In the genomic region with DNA sequence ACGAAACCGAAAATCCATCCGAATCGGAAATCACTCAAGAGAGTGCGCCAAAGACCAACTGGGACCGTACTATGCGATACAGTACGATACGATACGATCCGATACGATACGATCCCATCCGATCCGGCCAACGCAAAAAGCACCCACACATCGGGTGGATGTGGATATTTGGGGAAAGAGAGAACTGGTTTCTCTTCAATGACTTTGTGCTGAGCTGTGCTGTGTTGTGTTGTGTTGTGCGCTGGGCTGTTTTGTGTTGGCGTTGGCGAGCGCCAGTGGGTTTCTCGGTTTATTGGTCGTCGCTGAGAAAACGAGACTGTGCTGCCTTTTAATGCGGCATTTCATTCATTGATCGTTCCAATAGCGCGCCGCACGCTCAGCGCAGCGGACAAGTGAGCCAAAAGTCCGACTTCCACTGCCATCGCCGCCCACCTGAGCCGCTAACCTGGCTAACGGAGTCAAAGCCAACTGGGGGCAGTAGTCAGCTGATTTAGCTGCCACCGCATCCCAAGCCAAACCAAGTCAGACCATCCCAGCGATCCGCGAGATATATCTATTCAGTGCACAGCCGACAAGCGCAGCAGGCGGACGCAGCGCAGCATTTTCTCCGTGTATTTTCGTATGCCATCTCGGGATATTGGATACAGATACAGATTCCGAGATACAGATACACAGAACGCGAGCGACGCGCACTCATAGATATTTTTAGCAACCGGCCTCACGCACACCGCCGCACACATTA, we compare ENCODE assay signal across 5 fruit fly cellular contexts.
TF ChIP-seq lines count a peak whose summit lies in the region.

A gene (plus strand): TSS at position 324 of the 742 bp plus-strand sequence.

- no peak for TF ChIP-seq CTCF in whole organism, embryonic (GFP tag; optimal IDR thresholded peaks at IDR 0.05; lab: Kevin White, UChicago)

TF ChIP-seq in whole organism, adult, 20 proteins besides CTCF, POLR2A, EP300 and RAD21:
- TF ChIP-seq tj (GFP tag; optimal IDR thresholded peaks at IDR 0.05; lab: Kevin White, UChicago) = no peak
- TF ChIP-seq cic (GFP tag; optimal IDR thresholded peaks at IDR 0.05; lab: Kevin White, UChicago) = peak; percentile 35
- peak; percentile 46 for TF ChIP-seq ovo (GFP tag; optimal IDR thresholded peaks at IDR 0.05; lab: Kevin White, UChicago)

TF ChIP-seq in whole organism, embryonic, 481 proteins besides CTCF, POLR2A, EP300 and RAD21 (continues in another document):
- TF ChIP-seq CG3163 (GFP tag; optimal IDR thresholded peaks at IDR 0.05; lab: Kevin White, UChicago) (peak; percentile 92), bigmax (GFP tag; optimal IDR thresholded peaks at IDR 0.05; lab: Kevin White, UChicago) (no peak), Nf-YC (tag; optimal IDR thresholded peaks at IDR 0.05; lab: Kevin White, UChicago) (peak; percentile 11), CoRest (tag; optimal IDR thresholded peaks at IDR 0.05; lab: Kevin White, UChicago) (no peak), CG12391 (tag; optimal IDR thresholded peaks at IDR 0.05; lab: Kevin White, UChicago) (no peak), sug (tag; optimal IDR thresholded peaks at IDR 0.05; lab: Kevin White, UChicago) (peak; percentile 11), CG15011 (GFP tag; optimal IDR thresholded peaks at IDR 0.05; lab: Kevin White, UChicago) (no peak), Mad (GFP tag; optimal IDR thresholded peaks at IDR 0.05; lab: Kevin White, UChicago) (no peak), slou (GFP tag; optimal IDR thresholded peaks at IDR 0.05; lab: Kevin White, UChicago) (no peak), gem (tag; optimal IDR thresholded peaks at IDR 0.05; lab: Kevin White, UChicago) (no peak), ssp (GFP tag; IDR thresholded peaks at IDR 0.05; lab: Robert Waterston, UW) (no peak), CG10209 (GFP tag; optimal IDR thresholded peaks at IDR 0.05; lab: Kevin White, UChicago) (no peak), CG2202 (tag; optimal IDR thresholded peaks at IDR 0.05; lab: Kevin White, UChicago) (no peak), da (GFP tag; optimal IDR thresholded peaks at IDR 0.05; lab: Kevin White, UChicago) (no peak), trem (tag; optimal IDR thresholded peaks at IDR 0.05; lab: Kevin White, UChicago) (no peak), CkIIα-i1 (GFP tag; IDR thresholded peaks at IDR 0.05; lab: Robert Waterston, UW) (no peak), CG33213 (GFP tag; optimal IDR thresholded peaks at IDR 0.05; lab: Kevin White, UChicago) (no peak), CG32767 (GFP tag; IDR thresholded peaks at IDR 0.05; lab: Robert Waterston, UW) (peak; percentile 60), cg (GFP tag; optimal IDR thresholded peaks at IDR 0.05; lab: Kevin White, UChicago) (peak; percentile 32), sna (GFP tag; IDR thresholded peaks at IDR 0.05; lab: Robert Waterston, UW; ENCODE audit: partially characterized antibody) (0 out of 2 replicates have a peak, but pooled peaks have one; percentile 46)

TF ChIP-seq in whole organism, prepupa, 60 proteins besides CTCF, POLR2A, EP300 and RAD21 (continues in another document):
- no peak for TF ChIP-seq fd85E (GFP tag; optimal IDR thresholded peaks at IDR 0.05; lab: Kevin White, UChicago)
- TF ChIP-seq acj6 (GFP tag; optimal IDR thresholded peaks at IDR 0.05; lab: Kevin White, UChicago) = no peak
- TF ChIP-seq CG6854 (GFP tag; optimal IDR thresholded peaks at IDR 0.05; lab: Kevin White, UChicago) = peak; percentile 75
- no peak for TF ChIP-seq net (GFP tag; optimal IDR thresholded peaks at IDR 0.05; lab: Kevin White, UChicago)
- peak; percentile 73 for TF ChIP-seq Blimp-1 (GFP tag; optimal IDR thresholded peaks at IDR 0.05; lab: Kevin White, UChicago)
- no peak for TF ChIP-seq Ets96B (tag; optimal IDR thresholded peaks at IDR 0.05; lab: Kevin White, UChicago)
- TF ChIP-seq svp (GFP tag; lab: Kevin White, UChicago) = no peak
- TF ChIP-seq pdm3 (GFP tag; optimal IDR thresholded peaks at IDR 0.05; lab: Kevin White, UChicago) = no peak
- no peak for TF ChIP-seq cyc (GFP tag; optimal IDR thresholded peaks at IDR 0.05; lab: Kevin White, UChicago)
- no peak for TF ChIP-seq Ets21C (GFP tag; optimal IDR thresholded peaks at IDR 0.05; lab: Kevin White, UChicago)
- TF ChIP-seq fd59A (GFP tag; optimal IDR thresholded peaks at IDR 0.05; lab: Kevin White, UChicago) = no peak
- no peak for TF ChIP-seq CG9139 (GFP tag; optimal IDR thresholded peaks at IDR 0.05; lab: Kevin White, UChicago)
- no peak for TF ChIP-seq CG11762 (GFP tag; optimal IDR thresholded peaks at IDR 0.05; lab: Kevin White, UChicago; ENCODE audit: insufficient read depth)
- no peak for TF ChIP-seq CG7368 (GFP tag; optimal IDR thresholded peaks at IDR 0.05; lab: Kevin White, UChicago)
- TF ChIP-seq CG15336 (GFP tag; IDR thresholded peaks at IDR 0.05; lab: Robert Waterston, UW) = no peak
- TF ChIP-seq Smox (GFP tag; optimal IDR thresholded peaks at IDR 0.05; lab: Kevin White, UChicago) = no peak
- no peak for TF ChIP-seq spab (GFP tag; optimal IDR thresholded peaks at IDR 0.05; lab: Kevin White, UChicago)
- peak; percentile 16 for TF ChIP-seq CG6276 (GFP tag; optimal IDR thresholded peaks at IDR 0.05; lab: Kevin White, UChicago)
- peak; percentile 10 for TF ChIP-seq Lpt (GFP tag; optimal IDR thresholded peaks at IDR 0.05; lab: Kevin White, UChicago)
- TF ChIP-seq CG8319 (GFP tag; optimal IDR thresholded peaks at IDR 0.05; lab: Kevin White, UChicago) = no peak
- TF ChIP-seq CG16779 (tag; optimal IDR thresholded peaks at IDR 0.05; lab: Kevin White, UChicago) = no peak

TF ChIP-seq in whole organism, pupa, 21 proteins besides CTCF, POLR2A, EP300 and RAD21:
- no peak for TF ChIP-seq D1 (tag; optimal IDR thresholded peaks at IDR 0.05; lab: Kevin White, UChicago)
- TF ChIP-seq CG8301 (tag; optimal IDR thresholded peaks at IDR 0.05; lab: Kevin White, UChicago) = no peak
- peak; percentile 10; the same call in 1 of the 2 replicates for TF ChIP-seq CG12605 (GFP tag; IDR thresholded peaks at IDR 0.05; lab: Robert Waterston, UW)
- TF ChIP-seq CG34367 (tag; optimal IDR thresholded peaks at IDR 0.05; lab: Kevin White, UChicago) = no peak
- no peak for TF ChIP-seq CG8159 (tag; optimal IDR thresholded peaks at IDR 0.05; lab: Kevin White, UChicago)
- TF ChIP-seq CG17806 (tag; optimal IDR thresholded peaks at IDR 0.05; lab: Kevin White, UChicago) = no peak
- peak; percentile 56 for TF ChIP-seq CG13204 (GFP tag; optimal IDR thresholded peaks at IDR 0.05; lab: Kevin White, UChicago)
- TF ChIP-seq CG32121 (GFP tag; IDR thresholded peaks at IDR 0.05; lab: Robert Waterston, UW) = 0 out of 2 replicates have a peak, but pooled peaks have one; percentile 38
- no peak; the same call in 2 of the 3 replicates for TF ChIP-seq fd96Ca (GFP tag; IDR thresholded peaks at IDR 0.05; lab: Robert Waterston, UW)
- no peak for TF ChIP-seq rn (GFP tag; IDR thresholded peaks at IDR 0.05; lab: Robert Waterston, UW)
- TF ChIP-seq CG4496 (GFP tag; IDR thresholded peaks at IDR 0.05; lab: Robert Waterston, UW) = 0 out of 3 replicates have a peak, but pooled peaks have one; percentile 7
- no peak for TF ChIP-seq Pif1A (GFP tag; optimal IDR thresholded peaks at IDR 0.05; lab: Kevin White, UChicago)
- TF ChIP-seq Snoo (tag; optimal IDR thresholded peaks at IDR 0.05; lab: Kevin White, UChicago) = no peak
- no peak for TF ChIP-seq CG9948 (tag; optimal IDR thresholded peaks at IDR 0.05; lab: Kevin White, UChicago)
- TF ChIP-seq Ets98B (GFP tag; IDR thresholded peaks at IDR 0.05; lab: Robert Waterston, UW) = peak; percentile 9; the same call in 1 of the 2 replicates

TF ChIP-seq in whole organism, wandering third instar larva, 38 proteins besides CTCF, POLR2A, EP300 and RAD21:
- TF ChIP-seq dl (GFP tag; optimal IDR thresholded peaks at IDR 0.05; lab: Kevin White, UChicago; ENCODE audit: insufficient read depth in 1 of 2, partially characterized antibody in 2 of 2) (peak in 1 of 2 experiments; percentile 45), CrebA (GFP tag; optimal IDR thresholded peaks at IDR 0.05; lab: Kevin White, UChicago; ENCODE audit: borderline replicate concordance) (no peak), Rel (GFP tag; optimal IDR thresholded peaks at IDR 0.05; lab: Kevin White, UChicago) (no peak), Rel (tag; optimal IDR thresholded peaks at IDR 0.05; lab: Kevin White, UChicago) (no peak), foxo (GFP tag; optimal IDR thresholded peaks at IDR 0.05; lab: Kevin White, UChicago) (no peak), Hr83 (GFP tag; optimal IDR thresholded peaks at IDR 0.05; lab: Kevin White, UChicago; ENCODE audit: poor library complexity, severe bottlenecking) (no peak), jim (GFP tag; optimal IDR thresholded peaks at IDR 0.05; lab: Kevin White, UChicago) (no peak), fru (GFP tag; optimal IDR thresholded peaks at IDR 0.05; lab: Kevin White, UChicago) (no peak), pan (optimal IDR thresholded peaks at IDR 0.05; lab: Kevin White, UChicago) (no peak), brk (GFP tag; optimal IDR thresholded peaks at IDR 0.05; lab: Kevin White, UChicago) (peak; percentile 9), Vsx2 (GFP tag; optimal IDR thresholded peaks at IDR 0.05; lab: Kevin White, UChicago; ENCODE audit: partially characterized antibody) (peak; percentile 72), Sp1 (GFP tag; optimal IDR thresholded peaks at IDR 0.05; lab: Kevin White, UChicago) (no peak), Dif (GFP tag; optimal IDR thresholded peaks at IDR 0.05; lab: Kevin White, UChicago; ENCODE audit: partially characterized antibody) (peak; percentile 82), dmrt93B (GFP tag; optimal IDR thresholded peaks at IDR 0.05; lab: Kevin White, UChicago) (no peak), sage (GFP tag; optimal IDR thresholded peaks at IDR 0.05; lab: Kevin White, UChicago) (no peak), HLH106 (tag; optimal IDR thresholded peaks at IDR 0.05; lab: Kevin White, UChicago) (no peak), tai (GFP tag; optimal IDR thresholded peaks at IDR 0.05; lab: Kevin White, UChicago) (no peak)
